Worm (Caenorhabditis elegans) whole organism, dauer: ENCODE results near the gene nspf-2.
"Not testable (repeated sequence)": the region's sequence is repeated elsewhere in the genome, so short reads cannot be mapped to it uniquely, and the experiment has no call there.

ENCODE experiments used
- unc-62 ChIP-seq: sonication (generic microtip); optimal IDR thresholded peaks from 2 replicates; lab custom pipeline; 2017; ENCODE audit warnings: missing biosample characterization, missing genetic modification reagents, missing genetic modification characterization

Gene nspf-2

DNA sequence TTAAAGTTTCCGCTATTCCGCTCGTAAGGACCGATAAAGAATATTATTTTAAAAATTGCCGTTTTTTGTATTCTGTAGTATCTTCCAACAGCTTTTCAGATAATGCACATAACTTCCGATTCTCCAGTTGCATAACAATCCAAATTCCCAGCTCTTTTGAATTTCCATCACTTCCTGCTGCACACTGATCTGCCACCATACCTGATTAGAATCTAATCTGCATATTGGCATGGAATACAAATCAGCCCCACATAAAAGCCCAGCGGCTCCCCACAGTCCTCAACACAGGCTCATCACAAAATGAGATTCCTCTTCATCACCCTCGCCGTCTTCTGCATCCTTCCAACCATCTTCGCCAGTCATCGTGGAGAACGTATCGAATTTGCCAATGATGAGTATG is at the start of gene nspf-2:
Gene nspf-2 (plus strand): TSS at position 301 of the 400 bp plus-strand sequence.
- not testable (repeated sequence) for TF ChIP-seq unc-62

DNA sequence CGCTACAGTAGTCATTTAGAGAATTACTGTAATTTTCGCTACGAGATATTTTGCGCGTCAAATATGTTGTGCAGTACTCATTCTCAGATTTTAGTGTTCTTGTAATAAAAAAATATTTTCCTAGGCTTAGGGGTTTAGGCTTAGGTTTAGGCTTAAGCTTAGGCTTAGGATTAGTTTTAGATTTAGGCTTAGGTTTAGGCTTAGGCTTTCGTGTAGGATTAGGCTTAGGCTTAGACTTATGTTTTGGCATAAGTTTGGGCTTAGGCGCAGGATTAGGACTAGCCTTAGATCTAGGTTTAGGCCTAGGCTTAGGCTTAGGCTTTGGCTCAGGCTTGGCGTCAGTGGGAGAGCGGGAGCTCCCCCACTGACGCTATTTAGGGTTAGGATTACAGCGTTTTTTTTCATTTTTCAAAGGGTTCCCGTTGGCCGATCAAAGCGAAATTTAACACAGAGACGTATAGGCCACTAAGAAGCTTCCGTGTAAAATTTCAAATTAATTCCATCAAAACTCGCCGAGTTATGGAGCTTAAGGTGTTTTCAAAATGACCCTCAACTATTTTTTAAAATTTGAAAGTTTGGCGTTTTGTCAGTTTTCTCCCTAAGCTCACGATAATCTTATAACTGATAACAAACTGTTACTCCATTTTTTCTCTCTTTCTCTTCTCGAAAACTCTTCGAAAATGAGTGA is 49.2 kb upstream of the nspf-2 start, which contains the start of gene F22E5.8:
Gene F22E5.8 (plus strand): TSS at position 638 of the 688 bp plus-strand sequence.
- not testable (repeated sequence) for TF ChIP-seq unc-62

DNA sequence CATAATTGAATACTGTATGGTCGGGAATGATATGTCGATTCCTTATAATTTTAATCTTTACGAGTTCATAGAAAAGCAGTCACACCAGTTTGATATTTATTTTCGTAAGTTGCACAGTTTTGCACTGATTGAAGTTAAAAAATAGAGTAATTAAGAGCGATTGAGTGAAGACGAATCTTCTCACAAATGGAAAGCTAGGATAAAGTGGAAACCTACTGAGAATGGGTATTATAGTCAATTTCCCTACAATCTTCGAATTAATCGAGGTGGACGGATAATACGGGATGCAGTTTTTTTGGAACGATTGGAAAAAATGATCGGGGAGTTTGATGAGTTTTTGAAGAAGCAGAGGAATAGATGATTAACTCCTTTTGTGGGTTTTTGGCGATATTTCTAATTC is 47.7 kb upstream of the nspf-2 start, which contains the start of gene F22E5.23:
Gene F22E5.23 (plus strand): TSS at position 301 of the 400 bp plus-strand sequence.
- TF ChIP-seq unc-62, result no peak

DNA sequence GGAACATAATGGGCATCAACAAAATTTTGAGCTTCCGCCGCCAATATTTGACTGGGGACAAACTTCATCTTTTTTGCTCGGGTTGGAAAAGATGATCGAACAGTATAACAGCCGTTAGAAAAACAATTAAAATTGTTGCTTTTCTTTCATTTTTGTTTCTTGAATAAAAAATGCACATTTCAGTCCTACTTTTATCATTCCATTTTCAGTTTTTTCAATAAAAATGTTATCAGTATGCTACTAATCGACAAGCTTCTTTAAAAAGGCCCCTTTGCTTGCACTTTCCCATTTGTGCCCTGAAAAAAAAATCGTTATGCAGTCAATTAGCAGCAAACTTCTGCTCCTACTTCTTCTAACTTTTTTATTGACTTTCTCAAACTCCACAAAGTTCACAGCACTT is 46.9 kb upstream of the nspf-2 start, which contains the start of gene F22E5.7:
Gene F22E5.7 (plus strand): TSS at position 301 of the 400 bp plus-strand sequence.
- TF ChIP-seq unc-62, result no peak

DNA sequence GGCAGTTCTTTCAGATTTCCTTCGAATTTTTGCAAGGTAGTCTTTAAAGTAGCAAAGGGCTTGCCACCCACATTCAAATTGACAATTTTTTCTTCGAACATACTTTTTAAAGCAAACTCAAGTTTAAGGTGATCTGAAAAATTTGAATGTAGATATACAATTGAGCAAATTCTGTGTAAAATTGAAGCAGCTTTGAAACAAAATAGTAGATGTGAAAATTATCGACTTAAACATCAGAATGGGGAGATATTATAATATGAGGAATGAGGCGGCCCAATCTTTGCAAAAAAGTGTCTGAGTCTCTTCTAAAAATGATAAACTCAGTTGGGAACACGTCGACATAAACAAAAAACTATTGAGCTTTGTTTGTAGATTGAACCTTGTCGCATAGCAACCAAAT is 44.2 kb upstream of the nspf-2 start, which contains the start of gene F22E5.11:
Gene F22E5.11 (minus strand): TSS at position 101 of the 400 bp plus-strand sequence.
- no peak for TF ChIP-seq unc-62

DNA sequence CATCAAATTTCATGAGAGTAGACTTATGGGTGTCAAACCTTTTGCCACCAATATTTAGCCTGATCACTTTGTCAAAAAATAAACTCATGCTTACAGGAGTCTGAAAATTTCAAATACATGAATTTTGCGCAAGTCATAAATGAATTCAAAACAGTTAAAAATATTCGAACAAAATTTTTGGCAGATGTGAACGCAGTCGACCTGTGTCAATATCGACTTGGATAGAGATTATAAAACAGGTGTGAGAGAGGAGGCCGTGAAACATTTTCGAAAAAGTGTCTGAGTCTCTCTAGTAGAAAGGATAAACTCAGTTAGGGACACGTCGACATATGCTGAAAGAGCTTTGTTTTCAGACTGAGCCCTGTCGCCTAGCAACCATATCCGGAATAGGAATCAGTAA is 42.0 kb upstream of the nspf-2 start, which contains the start of gene F22E5.12:
Gene F22E5.12 (minus strand): TSS at position 101 of the 400 bp plus-strand sequence.
- not testable (repeated sequence) for TF ChIP-seq unc-62

DNA sequence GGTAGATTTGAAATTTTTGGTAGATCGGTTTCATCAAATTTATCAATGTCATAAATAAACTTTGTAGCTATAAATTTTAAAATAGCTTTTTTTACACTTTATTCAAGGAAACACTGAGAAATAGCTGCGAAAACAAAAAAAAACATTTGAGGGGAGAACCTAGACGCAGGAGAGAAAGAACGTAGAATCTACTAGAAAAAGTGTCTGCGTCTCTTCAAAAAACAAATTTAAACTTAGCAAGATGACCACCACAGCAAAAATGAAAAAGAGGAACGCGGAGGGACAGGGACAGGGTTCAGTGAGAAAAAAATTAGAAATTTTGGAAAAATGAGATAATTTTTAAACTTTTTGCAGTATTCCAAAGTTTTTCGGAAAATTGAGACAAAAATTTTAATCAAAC is 39.7 kb upstream of the nspf-2 start:
- no peak for TF ChIP-seq unc-62

DNA sequence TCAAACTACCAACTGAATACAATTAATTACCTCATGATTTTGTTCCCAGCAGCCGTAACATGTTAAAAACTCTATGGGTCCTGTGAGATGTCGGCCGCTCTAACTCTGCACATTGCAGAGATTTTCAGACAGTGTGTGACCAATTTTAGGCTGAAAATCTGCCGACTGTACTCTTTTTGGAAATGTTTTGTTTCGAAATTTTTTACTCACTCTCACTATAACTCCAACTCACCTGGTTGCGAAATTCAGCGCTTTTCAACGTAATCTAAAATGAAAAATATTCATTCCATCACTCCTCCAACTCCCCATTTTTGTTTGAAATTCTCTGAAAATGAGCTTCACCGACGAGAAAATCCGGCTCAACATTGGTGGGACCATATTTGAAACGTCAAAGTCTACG is 39.2 kb upstream of the nspf-2 start, which contains the start of the genes F22E5.13 and F22E5.6:
Gene F22E5.13 (minus strand): TSS at position 101 of the 400 bp plus-strand sequence.
Gene F22E5.6 (plus strand): TSS at position 297 of the 400 bp plus-strand sequence.
- TF ChIP-seq unc-62, result no peak

DNA sequence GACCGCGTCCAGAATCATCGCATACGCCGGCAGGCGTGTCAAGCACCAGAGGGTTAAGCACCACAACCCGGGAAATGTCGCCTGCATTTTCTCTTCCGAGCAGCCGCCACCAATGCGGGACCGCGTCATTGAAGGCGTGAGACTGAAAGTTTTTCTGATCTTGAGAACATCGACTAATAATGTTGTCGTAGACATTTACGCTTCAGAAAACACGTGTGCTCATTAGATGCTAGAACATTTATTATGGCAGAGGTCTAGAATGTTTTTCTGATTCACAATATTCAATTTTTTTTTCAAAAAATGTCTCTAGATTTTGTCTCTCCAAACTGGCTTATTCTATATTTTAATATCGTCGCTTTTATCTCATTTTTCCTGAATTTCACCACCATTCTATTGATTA is 32.1 kb upstream of the nspf-2 start, which contains the start of gene sri-47:
Gene sri-47 (plus strand): TSS at position 301 of the 400 bp plus-strand sequence.
- no peak for TF ChIP-seq unc-62

DNA sequence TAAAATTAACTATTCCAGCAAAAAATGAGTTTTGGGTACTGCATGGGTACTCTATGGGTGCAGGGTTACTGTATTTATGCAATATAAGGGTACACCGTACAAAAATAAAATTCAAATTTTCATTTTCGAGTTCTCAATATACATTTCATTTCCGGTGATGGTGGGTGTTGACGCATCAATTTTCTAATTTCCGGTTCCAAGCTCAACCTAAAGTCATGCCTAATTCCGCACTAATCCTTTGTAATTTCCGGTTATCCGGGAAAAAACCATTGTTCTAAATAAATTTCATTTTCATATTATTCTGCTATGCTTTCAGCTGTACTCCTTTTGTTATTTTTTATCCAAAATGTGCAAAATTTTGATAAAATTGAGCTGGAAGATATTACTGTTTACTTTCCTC is 29.4 kb upstream of the nspf-2 start, which contains the start of gene gcy-21:
Gene gcy-21 (plus strand): TSS at position 301 of the 400 bp plus-strand sequence.
- TF ChIP-seq unc-62, result no peak

DNA sequence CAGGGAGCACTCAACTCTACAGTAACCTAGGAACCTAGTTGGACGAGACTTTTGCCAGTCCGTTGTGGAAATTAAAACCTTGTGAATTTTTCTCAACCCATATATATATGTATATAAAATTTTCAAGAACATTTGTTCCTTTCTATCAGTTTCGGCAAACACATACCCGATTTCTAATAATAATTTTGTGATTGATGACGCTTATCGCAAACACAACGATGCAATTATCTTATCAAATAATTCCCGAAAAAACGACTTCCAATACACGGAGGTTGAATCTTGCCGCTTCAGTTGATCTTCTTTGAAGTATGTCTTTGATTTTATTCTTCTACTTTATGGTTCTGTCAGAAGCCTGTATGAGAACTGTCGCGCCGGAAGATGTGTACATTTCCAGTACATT is 23.6 kb upstream of the nspf-2 start, which contains the start of gene F22E5.2:
Gene F22E5.2 (plus strand): TSS at position 301 of the 400 bp plus-strand sequence.
- TF ChIP-seq unc-62, result not testable (repeated sequence)

DNA sequence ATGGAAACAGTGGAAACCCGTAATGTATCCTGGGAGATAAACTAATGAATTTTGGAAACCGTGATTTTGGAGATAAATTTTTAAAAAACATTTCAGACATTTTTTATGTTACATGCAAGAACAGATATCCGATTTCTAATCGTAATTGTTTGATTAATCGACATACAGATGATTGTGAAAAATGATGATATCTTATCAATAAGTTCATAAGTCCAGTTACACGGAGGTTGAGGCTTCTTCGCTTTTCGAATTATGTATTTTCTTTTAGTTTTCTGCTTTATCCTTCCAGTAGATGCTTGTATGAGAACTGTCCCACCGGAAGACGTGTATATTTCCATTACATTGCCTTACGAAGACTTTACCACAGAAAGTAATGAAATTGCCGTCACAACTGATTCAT is 23.1 kb upstream of the nspf-2 start, which contains the start of gene F22E5.22:
Gene F22E5.22 (plus strand): TSS at position 301 of the 400 bp plus-strand sequence.
- TF ChIP-seq unc-62, result no peak

DNA sequence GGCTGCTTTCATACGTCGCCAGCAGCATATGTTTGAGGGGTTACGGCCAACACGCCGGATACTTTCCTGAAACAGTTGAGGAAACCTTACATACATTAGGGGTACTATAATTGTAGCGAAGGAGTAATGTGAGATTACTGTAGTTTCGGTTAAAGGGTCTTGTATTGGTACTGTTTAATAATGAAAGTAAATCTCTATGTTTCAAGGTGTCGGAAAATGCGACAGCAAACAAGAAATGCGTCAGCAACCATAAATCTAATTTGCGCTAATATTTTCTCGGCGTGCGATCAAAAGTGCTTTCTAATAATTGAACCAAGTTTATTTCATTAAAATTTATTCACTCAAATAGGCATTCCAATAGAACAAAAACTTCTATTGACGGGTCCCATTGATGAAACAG is 16.4 kb upstream of the nspf-2 start, which contains the start of gene sri-57:
Gene sri-57 (minus strand): TSS at position 101 of the 400 bp plus-strand sequence.
- TF ChIP-seq unc-62, result not testable (repeated sequence)

DNA sequence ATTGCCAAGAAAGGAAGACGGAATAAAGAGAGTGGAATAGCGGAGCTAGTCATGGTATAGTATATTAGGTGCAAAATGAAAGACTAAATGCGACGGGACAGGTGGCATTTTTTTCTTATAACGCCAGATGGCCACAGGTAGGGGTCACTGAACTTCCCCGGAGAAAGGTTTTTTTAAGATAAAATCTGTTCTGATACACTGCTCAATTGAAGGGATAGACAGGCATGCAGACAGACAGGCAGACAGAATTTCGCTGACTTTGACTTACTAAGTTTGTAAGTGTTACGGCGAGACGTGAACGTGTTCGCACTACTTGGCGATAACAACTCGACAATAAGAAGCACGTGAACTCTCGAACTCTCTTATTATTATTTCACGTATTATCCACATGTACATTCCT is 15.2 kb upstream of the nspf-2 start, which contains the start of the genes F22E5.20 and F22E5.1:
Gene F22E5.20 (minus strand): TSS at position 101 of the 400 bp plus-strand sequence.
Gene F22E5.1 (plus strand): TSS at position 242 of the 400 bp plus-strand sequence.
- not testable (repeated sequence) for TF ChIP-seq unc-62

DNA sequence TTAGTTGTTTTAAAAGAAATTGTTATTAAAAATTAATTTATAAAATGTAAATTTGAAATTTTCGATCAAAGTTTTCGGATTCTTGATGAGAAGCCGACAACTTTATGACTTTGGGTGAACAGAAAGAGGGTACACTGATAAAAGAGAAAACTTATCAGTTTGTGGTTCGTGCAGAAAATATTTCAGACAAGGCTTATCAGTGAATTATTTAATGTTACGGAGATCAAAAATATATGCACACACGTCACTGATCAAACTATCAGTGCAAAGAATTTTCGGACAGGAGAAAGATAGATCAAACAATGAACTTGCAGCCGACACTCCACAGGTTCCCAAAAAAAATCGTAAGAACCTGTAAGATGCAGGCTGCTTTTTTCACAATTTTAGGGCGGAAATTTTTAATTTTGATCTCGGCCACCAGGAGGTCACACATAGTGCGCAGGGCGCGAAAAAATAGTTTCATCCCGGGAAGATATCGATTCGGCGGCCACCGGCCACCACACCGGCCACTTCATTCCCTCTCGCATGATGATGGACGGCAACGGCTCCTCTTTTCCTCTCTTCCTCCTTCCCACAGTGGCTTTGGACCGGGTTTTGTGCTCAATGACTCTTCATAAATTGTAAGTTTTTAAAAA is 11.1 kb upstream of the nspf-2 start, which contains the start of gene F22E5.17:
Gene F22E5.17 (plus strand): TSS at position 508 of the 635 bp plus-strand sequence.
- TF ChIP-seq unc-62, result no peak

DNA sequence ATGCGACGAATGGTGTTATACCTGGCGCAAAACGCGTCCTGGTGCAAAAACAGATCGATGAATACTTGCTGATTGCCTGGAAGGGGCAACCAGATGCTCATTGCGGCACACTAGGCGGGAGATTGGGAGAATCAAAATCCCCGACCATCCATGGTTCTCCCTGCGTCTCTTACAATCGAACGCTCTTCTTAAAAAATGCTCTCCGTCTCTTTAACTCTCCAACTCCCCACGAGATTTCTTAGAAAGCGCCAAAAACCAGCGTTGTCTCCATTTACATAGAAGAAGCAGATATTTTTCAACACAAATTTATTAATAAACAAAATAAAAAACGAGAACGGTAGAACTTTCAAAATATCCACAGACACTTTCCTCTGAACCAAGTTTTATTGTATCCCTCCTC is 7.6 kb upstream of the nspf-2 start, which contains the start of gene F34D6.1:
Gene F34D6.1 (minus strand): TSS at position 101 of the 400 bp plus-strand sequence.
- TF ChIP-seq unc-62, result no peak
